Fruit fly (Drosophila melanogaster): ENCODE data around the gene Rpp14a.

dm6 chr3R:30071827-30072226, 15.2 kb downstream of the Rpp14a start:
- no peak for TF ChIP-seq dsx (GFP tag; optimal IDR thresholded peaks at IDR 0.05; ENCODE audit: poor library complexity, severe bottlenecking)
- peak; percentile 48 for TF ChIP-seq Hr39 (GFP tag; optimal IDR thresholded peaks at IDR 0.05)
- TF ChIP-seq Blimp-1 (GFP tag; optimal IDR thresholded peaks at IDR 0.05): no peak
- peak; percentile 39 for TF ChIP-seq achi (GFP tag; optimal IDR thresholded peaks at IDR 0.05)
